Worm (Caenorhabditis elegans): ENCODE measurements around the gene lir-3.

lir-3 gene

ce11 chrII:11193523-11193922 is 8.9 kb upstream of the lir-3 start:
- TF ChIP-seq unc-120 (tag; optimal IDR thresholded peaks at IDR 0.05; ENCODE audit: poor library complexity, severe bottlenecking) (no peak), drap-1 (GFP tag; optimal IDR thresholded peaks at IDR 0.05) (no peak), mls-2 (tag; optimal IDR thresholded peaks at IDR 0.05) (no peak), nhr-237 (tag; optimal IDR thresholded peaks at IDR 0.05) (no peak), ham-2 (GFP tag; optimal IDR thresholded peaks at IDR 0.05) (no peak), ceh-39 (tag; optimal IDR thresholded peaks at IDR 0.05) (no peak), nhr-28 (tag; optimal IDR thresholded peaks at IDR 0.05) (no peak), lsy-2 (tag; optimal IDR thresholded peaks at IDR 0.05) (no peak), unc-39 (tag; optimal IDR thresholded peaks at IDR 0.05) (no peak), cnd-1 (tag; optimal IDR thresholded peaks at IDR 0.05) (no peak), blmp-1 (tag; optimal IDR thresholded peaks at IDR 0.05) (no peak), elt-1 (tag; optimal IDR thresholded peaks at IDR 0.05; ENCODE audit: borderline replicate concordance, insufficient read depth) (no peak), mep-1 (tag; optimal IDR thresholded peaks at IDR 0.05) (no peak), hlh-1 (tag; optimal IDR thresholded peaks at IDR 0.05) (no peak), flh-1 (GFP tag; optimal IDR thresholded peaks at IDR 0.05) (no peak)

- TF ChIP-seq mab-5 (tag; optimal IDR thresholded peaks at IDR 0.05) (no peak), bed-3 (GFP tag; optimal IDR thresholded peaks at IDR 0.05) (no peak), lsy-2 (tag; optimal IDR thresholded peaks at IDR 0.05) (no peak), nhr-2 (tag; optimal IDR thresholded peaks at IDR 0.05) (no peak), zip-8 (tag; optimal IDR thresholded peaks at IDR 0.05) (no peak), snpc-4 (tag; optimal IDR thresholded peaks at IDR 0.05) (no peak), ham-2 (GFP tag; optimal IDR thresholded peaks at IDR 0.05) (no peak), ceh-43 (GFP tag; optimal IDR thresholded peaks at IDR 0.05) (no peak), nhr-12 (tag; optimal IDR thresholded peaks at IDR 0.05) (no peak), blmp-1 (tag; optimal IDR thresholded peaks at IDR 0.05) (no peak), ztf-11 (tag; optimal IDR thresholded peaks at IDR 0.05) (no peak), elt-3 (tag; optimal IDR thresholded peaks at IDR 0.05) (no peak), lin-13 (tag; optimal IDR thresholded peaks at IDR 0.05) (no peak), drap-1 (GFP tag; optimal IDR thresholded peaks at IDR 0.05) (no peak), tbx-8 (GFP tag; optimal IDR thresholded peaks at IDR 0.05) (no peak)
Observed at ce11 chrII:11192488-11192887, 7.9 kb upstream of the lir-3 start.

- TF ChIP-seq elt-1 (tag; optimal IDR thresholded peaks at IDR 0.05; ENCODE audit: borderline replicate concordance, insufficient read depth) (no peak), nhr-28 (tag; optimal IDR thresholded peaks at IDR 0.05) (no peak), unc-62 (GFP tag; optimal IDR thresholded peaks at IDR 0.05) (peak; percentile 13), hlh-1 (tag; optimal IDR thresholded peaks at IDR 0.05) (peak; percentile 68), ztf-11 (tag; optimal IDR thresholded peaks at IDR 0.05) (no peak), sem-2 (GFP tag; optimal IDR thresholded peaks at IDR 0.05) (no peak), elt-3 (tag; optimal IDR thresholded peaks at IDR 0.05) (no peak)
Observed at ce11 chrII:11188026-11188425, 3.4 kb upstream of the lir-3 start, which contains the start of gene F37H8.5. TSS of gene F37H8.5 (plus strand) at chrII:11188206.

ce11 chrII:11185728-11186127 is 1.1 kb upstream of the lir-3 start, which contains the start of gene sfxn-1.2:
TSS of gene sfxn-1.2 (plus strand) at chrII:11186028.
- TF ChIP-seq unc-120 (tag; optimal IDR thresholded peaks at IDR 0.05; ENCODE audit: poor library complexity, severe bottlenecking), result no peak
- no peak for TF ChIP-seq snpc-4 (tag; optimal IDR thresholded peaks at IDR 0.05)
- TF ChIP-seq flh-1 (GFP tag; optimal IDR thresholded peaks at IDR 0.05), result no peak
- no peak for TF ChIP-seq M03D4.4 (tag; optimal IDR thresholded peaks at IDR 0.05)

ce11 chrII:11181250-11181704 is 3.3 kb downstream of the lir-3 start, which contains the start of gene bigr-1:
TSS of gene bigr-1 (plus strand) at chrII:11181654.
- TF ChIP-seq lsy-2 (tag; optimal IDR thresholded peaks at IDR 0.05) (no peak), flh-1 (GFP tag; optimal IDR thresholded peaks at IDR 0.05) (no peak), unc-39 (tag; optimal IDR thresholded peaks at IDR 0.05) (no peak), elt-3 (tag; optimal IDR thresholded peaks at IDR 0.05) (no peak), zip-8 (tag; optimal IDR thresholded peaks at IDR 0.05) (no peak), ceh-83 (GFP tag; optimal IDR thresholded peaks at IDR 0.05) (no peak), mep-1 (tag; optimal IDR thresholded peaks at IDR 0.05) (no peak), pha-4 (tag; optimal IDR thresholded peaks at IDR 0.05) (no peak), elt-1 (tag; optimal IDR thresholded peaks at IDR 0.05; ENCODE audit: borderline replicate concordance, insufficient read depth) (no peak), sptf-1 (tag; optimal IDR thresholded peaks at IDR 0.05) (no peak), snpc-4 (tag; optimal IDR thresholded peaks at IDR 0.05) (no peak), nhr-2 (tag; optimal IDR thresholded peaks at IDR 0.05) (no peak), lin-32 (GFP tag; optimal IDR thresholded peaks at IDR 0.05) (no peak), hlh-1 (tag; optimal IDR thresholded peaks at IDR 0.05) (no peak), mab-5 (tag; optimal IDR thresholded peaks at IDR 0.05) (no peak)
